Worm (Caenorhabditis elegans) whole organism, mixed stage, embryonic: ENCODE data around the gene pck-1.

Experiments used
- ceh-39 ChIP-seq: fragments of 150-350 bp; optimal IDR thresholded peaks from 2 replicates; lab custom pipeline; 2014; ENCODE audit warnings: missing biosample characterization, missing genetic modification characterization
- elt-1 ChIP-seq: sonication (generic microtip); optimal IDR thresholded peaks from 2 replicates; lab custom pipeline; 2017; ENCODE audit warnings: missing genetic modification characterization, mild to moderate bottlenecking, missing compliant biosample characterization, antibody characterized with exemption, moderate library complexity, borderline replicate concordance; ENCODE audit not compliant: insufficient read depth
- flh-1 ChIP-seq: fragments of 200-800 bp; sonication (Bioruptor generic); optimal IDR thresholded peaks from 2 replicates; lab custom pipeline; 2018; ENCODE audit warnings: mild to moderate bottlenecking, missing genetic modification characterization, moderate library complexity, missing compliant biosample characterization
- lin-32 ChIP-seq: fragments of 200-800 bp; sonication (Bioruptor generic); optimal IDR thresholded peaks from 2 replicates; lab custom pipeline; 2018; ENCODE audit warnings: mild to moderate bottlenecking, missing genetic modification characterization, missing compliant biosample characterization
- mab-5 ChIP-seq: fragments of 150-350 bp; optimal IDR thresholded peaks from 2 replicates; lab custom pipeline; 2014; ENCODE audit warnings: missing biosample characterization, missing genetic modification characterization
- nhr-12 ChIP-seq: fragments of 150-350 bp; optimal IDR thresholded peaks from 2 replicates; lab custom pipeline; 2014; ENCODE audit warnings: missing biosample characterization, missing genetic modification characterization
- nhr-237 ChIP-seq: fragments of 150-350 bp; optimal IDR thresholded peaks from 2 replicates; lab custom pipeline; 2014; ENCODE audit warnings: missing biosample characterization, missing genetic modification characterization
- nhr-28 ChIP-seq: fragments of 150-350 bp; optimal IDR thresholded peaks from 2 replicates; lab custom pipeline; 2014; ENCODE audit warnings: missing biosample characterization, missing genetic modification characterization
- pha-4 ChIP-seq: fragments of 150-350 bp; optimal IDR thresholded peaks from 2 replicates; lab custom pipeline; 2018; ENCODE audit warnings: missing biosample characterization, missing genetic modification reagents, missing genetic modification characterization
- sem-2 ChIP-seq: fragments of 200-800 bp; sonication (Bioruptor generic); optimal IDR thresholded peaks from 2 replicates; lab custom pipeline; 2018; ENCODE audit warnings: mild to moderate bottlenecking, missing genetic modification characterization, missing compliant biosample characterization
- snpc-4 ChIP-seq: fragments of 150-350 bp; optimal IDR thresholded peaks from 2 replicates; lab custom pipeline; 2014; ENCODE audit warnings: missing biosample characterization, missing genetic modification characterization
- sptf-1 ChIP-seq: sonication (generic microtip); optimal IDR thresholded peaks from 2 replicates; lab custom pipeline; 2017; ENCODE audit warnings: mild to moderate bottlenecking, missing genetic modification characterization, moderate library complexity, missing compliant biosample characterization
- unc-39 ChIP-seq: fragments of 150-350 bp; optimal IDR thresholded peaks from 2 replicates; lab custom pipeline; 2014; ENCODE audit warnings: missing biosample characterization, missing genetic modification characterization
- unc-62 ChIP-seq: fragments of 150-350 bp; optimal IDR thresholded peaks from 2 replicates; lab custom pipeline; 2014; ENCODE audit warnings: missing biosample characterization, missing genetic modification reagents, missing genetic modification characterization

- TF ChIP-seq unc-39: no peak
- TF ChIP-seq lin-32 (GFP tag; lab: Kevin White, UChicago): no peak
- TF ChIP-seq sptf-1 (tag; lab: Kevin White, UChicago): no peak
- TF ChIP-seq ceh-39 (tag; lab: Kevin White, UChicago): no peak
- no peak for TF ChIP-seq snpc-4 (tag; lab: Kevin White, UChicago)
- TF ChIP-seq pha-4 (tag; lab: Kevin White, UChicago): no peak
- no peak for TF ChIP-seq sem-2 (GFP tag; lab: Kevin White, UChicago)
- TF ChIP-seq mab-5 (tag; lab: Kevin White, UChicago): no peak
- TF ChIP-seq unc-62 (GFP tag; lab: Kevin White, UChicago): no peak
- TF ChIP-seq nhr-12 (tag; lab: Kevin White, UChicago): no peak
- TF ChIP-seq nhr-28: no peak
- TF ChIP-seq flh-1 (GFP tag; lab: Kevin White, UChicago): no peak
- TF ChIP-seq nhr-237 (tag; lab: Kevin White, UChicago): no peak
- no peak for TF ChIP-seq elt-1 (tag; lab: Kevin White, UChicago)
Measured at ce11 chrIII:48329-48728, 17.7 kb downstream of the pck-1 start.
